Worm (Caenorhabditis elegans): ENCODE results near the gene str-236.

DNA sequence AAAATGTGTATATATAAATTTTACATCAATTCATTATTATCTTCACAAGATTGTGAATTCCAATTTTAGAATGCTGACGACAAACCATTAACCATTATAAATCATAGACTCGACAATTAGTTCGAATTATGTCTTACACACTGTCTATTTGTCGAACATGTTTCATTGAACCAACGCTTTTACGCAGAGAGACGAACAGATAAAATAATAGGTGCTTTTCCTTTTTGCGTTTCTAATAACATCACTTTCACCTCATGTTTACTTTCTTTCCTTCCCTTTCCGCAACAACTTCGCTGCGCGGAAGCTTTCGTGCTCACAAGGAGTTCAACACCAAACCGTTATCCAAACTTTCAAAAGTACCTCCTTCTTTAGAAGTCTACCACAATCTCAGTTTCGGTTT is 20.0 kb upstream of the str-236 start, which contains the start of gene F52F10.2:
- TF ChIP-seq T26A5.8 (tag; optimal IDR thresholded peaks at IDR 0.05) (no peak), snpc-4 (GFP tag; optimal IDR thresholded peaks at IDR 0.05) (no peak), snpc-4 (tag; optimal IDR thresholded peaks at IDR 0.05) (no peak), zfh-2 (GFP tag; conservative IDR thresholded peaks at IDR 0.05) (no peak), tbp1 (GFP tag; optimal IDR thresholded peaks at IDR 0.05) (no peak), nfya-1 (tag; optimal IDR thresholded peaks at IDR 0.05; ENCODE audit: borderline replicate concordance, insufficient read depth) (no peak), Y67H2A.10 (GFP tag; conservative IDR thresholded peaks at IDR 0.05) (no peak), let-526 (GFP tag; IDR thresholded peaks at IDR 0.05) (no peak), chd-7 (tag; optimal IDR thresholded peaks at IDR 0.05) (no peak), hlh-12 (tag; optimal IDR thresholded peaks at IDR 0.05) (no peak), B0035.1 (tag; optimal IDR thresholded peaks at IDR 0.05) (no peak), B0261.1 (tag; optimal IDR thresholded peaks at IDR 0.05) (no peak), unc-62 (GFP tag; optimal IDR thresholded peaks at IDR 0.05) (no peak), D2030.7 (GFP tag; IDR thresholded peaks at IDR 0.05) (no peak), hsf-1 (GFP tag; IDR thresholded peaks at IDR 0.05) (no peak)
